Fruit fly (Drosophila melanogaster) whole organism, embryonic: ENCODE data around the gene eIF4A.
A peak's percentile ranks its signal among the peaks of the same experiment; 100 is the strongest.

ENCODE experiments used
- Aef1 ChIP-seq: fragments of 200-800 bp; sonication (Bioruptor generic); IDR thresholded peaks from 3 replicates; pipeline ENCODE4 v1.3.6; 2022; ENCODE audit warnings: missing biosample characterization, missing genetic modification characterization
- CG10274 ChIP-seq: fragments of 200-800 bp; sonication (Bioruptor generic); optimal IDR thresholded peaks from 3 replicates; lab custom pipeline; 2017; ENCODE audit warnings: missing biosample characterization, mild to moderate bottlenecking, missing genetic modification characterization
- CG13775 ChIP-seq: fragments of 200-800 bp; sonication (Bioruptor generic); optimal IDR thresholded peaks from 3 replicates; lab custom pipeline; 2017; ENCODE audit warnings: missing biosample characterization, mild to moderate bottlenecking, missing genetic modification characterization
- CG15696 ChIP-seq: fragments of 200-800 bp; sonication (Bioruptor generic); optimal IDR thresholded peaks from 2 replicates; lab custom pipeline; 2019; ENCODE audit warnings: missing biosample characterization, mild to moderate bottlenecking, missing genetic modification characterization, moderate library complexity
- CG18476 ChIP-seq: fragments of 200-800 bp; sonication (Bioruptor generic); optimal IDR thresholded peaks from 2 replicates; lab custom pipeline; 2016; ENCODE audit warnings: missing biosample characterization, mild to moderate bottlenecking, missing genetic modification characterization
- CG2120 ChIP-seq: fragments of 200-800 bp; sonication (Bioruptor generic); optimal IDR thresholded peaks from 3 replicates; lab custom pipeline; 2016; ENCODE audit warnings: missing biosample characterization, missing genetic modification characterization
- CG30403 ChIP-seq: fragments of 200-800 bp; sonication (Bioruptor generic); optimal IDR thresholded peaks from 3 replicates; lab custom pipeline; 2016; ENCODE audit warnings: missing biosample characterization, missing genetic modification characterization
- CG34376 ChIP-seq: fragments of 200-800 bp; sonication (Bioruptor generic); optimal IDR thresholded peaks from 2 replicates; lab custom pipeline; 2018; ENCODE audit warnings: missing biosample characterization, mild to moderate bottlenecking, missing genetic modification characterization
- CG3995 ChIP-seq: fragments of 200-800 bp; sonication (Bioruptor generic); optimal IDR thresholded peaks from 3 replicates; lab custom pipeline; 2016; ENCODE audit warnings: missing biosample characterization, missing genetic modification characterization
- CG4730 ChIP-seq: fragments of 200-800 bp; sonication (Bioruptor generic); IDR thresholded peaks from 2 replicates; pipeline ENCODE4 v1.3.6; 2022; ENCODE audit warnings: missing biosample characterization, missing genetic modification characterization
- CG4820 ChIP-seq: fragments of 200-800 bp; sonication (Bioruptor generic); optimal IDR thresholded peaks from 3 replicates; lab custom pipeline; 2016; ENCODE audit warnings: missing biosample characterization, missing genetic modification characterization
- CG5180 ChIP-seq: fragments of 200-800 bp; sonication (Bioruptor generic); optimal IDR thresholded peaks from 3 replicates; lab custom pipeline; 2017; ENCODE audit warnings: missing biosample characterization, missing genetic modification characterization, mild to moderate bottlenecking, moderate library complexity, missing genetic modification reagents
- CG7786 ChIP-seq: fragments of 200-800 bp; sonication (Bioruptor generic); optimal IDR thresholded peaks from 2 replicates; lab custom pipeline; 2016; ENCODE audit warnings: missing biosample characterization, missing genetic modification characterization
- CG8290 ChIP-seq, 3 experiments: fragments of 200-800 bp; sonication (Bioruptor generic); optimal IDR thresholded peaks; 2 replicates each; lab custom pipeline; 2016 to 2019; ENCODE audit warnings: missing biosample characterization in 3 of 3, missing genetic modification characterization in 3 of 3, mild to moderate bottlenecking in 2 of 3, moderate library complexity in 1 of 3
- CTCF ChIP-seq: fragments of 200-800 bp; sonication (Bioruptor generic); optimal IDR thresholded peaks from 2 replicates; lab custom pipeline; 2017; ENCODE audit warnings: missing biosample characterization, mild to moderate bottlenecking, missing genetic modification characterization, moderate library complexity
- CrebB ChIP-seq: fragments of 200-800 bp; sonication (Bioruptor generic); optimal IDR thresholded peaks from 3 replicates; lab custom pipeline; 2018; ENCODE audit warnings: missing biosample characterization, mild to moderate bottlenecking, missing genetic modification characterization
- D19B ChIP-seq: fragments of 200-800 bp; sonication (Bioruptor generic); optimal IDR thresholded peaks from 2 replicates; lab custom pipeline; 2017; ENCODE audit warnings: missing biosample characterization, mild to moderate bottlenecking, missing genetic modification characterization
- Dp ChIP-seq: fragments of 200-800 bp; sonication (Bioruptor generic); optimal IDR thresholded peaks from 2 replicates; lab custom pipeline; 2018; ENCODE audit warnings: missing biosample characterization, mild to moderate bottlenecking, missing genetic modification characterization, moderate library complexity
- Ets97D ChIP-seq: fragments of 200-800 bp; sonication (Bioruptor generic); optimal IDR thresholded peaks from 3 replicates; lab custom pipeline; 2016; ENCODE audit warnings: missing biosample characterization, missing genetic modification characterization
- Fer3 ChIP-seq: fragments of 200-800 bp; sonication (Bioruptor generic); optimal IDR thresholded peaks from 2 replicates; lab custom pipeline; 2018; ENCODE audit warnings: missing biosample characterization, mild to moderate bottlenecking, missing genetic modification characterization, moderate library complexity
- Hand ChIP-seq: fragments of 200-800 bp; sonication (Bioruptor generic); optimal IDR thresholded peaks from 2 replicates; lab custom pipeline; 2017; ENCODE audit warnings: mild to moderate bottlenecking, missing biosample characterization, missing genetic modification reagents, missing genetic modification characterization
- Hmr ChIP-seq: fragments of 200-800 bp; sonication (Bioruptor generic); optimal IDR thresholded peaks from 3 replicates; lab custom pipeline; 2017; ENCODE audit warnings: mild to moderate bottlenecking, missing biosample characterization, missing genetic modification reagents, missing genetic modification characterization
- Mad ChIP-seq: fragments of 200-800 bp; sonication (Bioruptor generic); optimal IDR thresholded peaks from 2 replicates; lab custom pipeline; 2016; ENCODE audit warnings: missing biosample characterization, missing genetic modification characterization
- Rx ChIP-seq: fragments of 200-800 bp; sonication (Bioruptor generic); IDR thresholded peaks from 2 replicates; pipeline ENCODE4 v1.3.6; 2022; ENCODE audit warnings: missing biosample characterization, missing genetic modification characterization
- Trl ChIP-seq, 3 experiments: fragments of >200 bp in 2 of 3; fragments of 200-800 bp in 1 of 3; sonication (Bioruptor generic) in 1 of 3; optimal IDR thresholded peaks; 2 replicates in 1 of 3; 3 replicates in 2 of 3; lab custom pipeline; 2016 to 2017; ENCODE audit warnings: missing biosample characterization in 1 of 3, missing genetic modification characterization in 1 of 3
- bsh ChIP-seq, 2 experiments: fragments of 200-800 bp; sonication (Bioruptor generic); optimal IDR thresholded peaks; 2 replicates each; lab custom pipeline; 2017 to 2018; ENCODE audit warnings: mild to moderate bottlenecking in 2 of 2, missing biosample characterization in 2 of 2, missing genetic modification characterization in 2 of 2, moderate library complexity in 1 of 2
- crc ChIP-seq: fragments of 200-800 bp; sonication (Bioruptor generic); optimal IDR thresholded peaks from 2 replicates; lab custom pipeline; 2016; ENCODE audit warnings: missing biosample characterization, missing genetic modification characterization
- dpn ChIP-seq, 2 experiments: fragments of 200-800 bp; sonication (Bioruptor generic); optimal IDR thresholded peaks; 3 replicates each; lab custom pipeline; 2016; ENCODE audit warnings: missing biosample characterization in 2 of 2, missing genetic modification characterization in 2 of 2
- emc ChIP-seq: fragments of 200-800 bp; sonication (Bioruptor generic); optimal IDR thresholded peaks from 2 replicates; lab custom pipeline; 2016; ENCODE audit warnings: missing biosample characterization, missing genetic modification characterization
- en ChIP-seq: fragments of 200-800 bp; sonication (Bioruptor generic); optimal IDR thresholded peaks from 2 replicates; lab custom pipeline; 2016; ENCODE audit warnings: missing biosample characterization, missing genetic modification characterization
- gfzf ChIP-seq: fragments of 200-800 bp; sonication (Bioruptor generic); optimal IDR thresholded peaks from 2 replicates; lab custom pipeline; 2016; ENCODE audit warnings: missing biosample characterization, mild to moderate bottlenecking, missing genetic modification characterization, moderate library complexity
- gt ChIP-seq: fragments of 200-800 bp; sonication (Bioruptor generic); IDR thresholded peaks from 2 replicates; pipeline ENCODE4 v1.3.6; 2022; ENCODE audit warnings: missing biosample characterization, missing genetic modification characterization
- jing ChIP-seq: fragments of 200-800 bp; sonication (Bioruptor generic); optimal IDR thresholded peaks from 2 replicates; lab custom pipeline; 2018; ENCODE audit warnings: missing biosample characterization, mild to moderate bottlenecking, missing genetic modification characterization
- luna ChIP-seq: fragments of 200-800 bp; sonication (Bioruptor generic); optimal IDR thresholded peaks from 2 replicates; lab custom pipeline; 2016; ENCODE audit warnings: missing biosample characterization, missing genetic modification characterization
- nmo ChIP-seq: fragments of 200-800 bp; sonication (Bioruptor generic); optimal IDR thresholded peaks from 2 replicates; lab custom pipeline; 2018; ENCODE audit warnings: missing biosample characterization, mild to moderate bottlenecking, missing genetic modification characterization, moderate library complexity
- org-1 ChIP-seq: fragments of 200-800 bp; sonication (Bioruptor generic); optimal IDR thresholded peaks from 2 replicates; lab custom pipeline; 2017; ENCODE audit warnings: missing biosample characterization, missing genetic modification characterization
- pfk ChIP-seq: fragments of 200-800 bp; sonication (Bioruptor generic); optimal IDR thresholded peaks from 2 replicates; lab custom pipeline; 2018; ENCODE audit warnings: missing biosample characterization, mild to moderate bottlenecking, missing genetic modification characterization, moderate library complexity
- repo ChIP-seq: fragments of 200-800 bp; sonication (Bioruptor generic); optimal IDR thresholded peaks from 2 replicates; lab custom pipeline; 2016; ENCODE audit warnings: missing biosample characterization, missing genetic modification characterization
- sna ChIP-seq: fragments of 200-800 bp; sonication (Bioruptor generic); IDR thresholded peaks from 2 replicates; pipeline ENCODE4 v1.3.6; 2022; ENCODE audit warnings: missing biosample characterization, missing genetic modification characterization; ENCODE audit not compliant: partially characterized antibody
- ttk ChIP-seq: fragments of 200-800 bp; sonication (Bioruptor generic); IDR thresholded peaks from 2 replicates; pipeline ENCODE4 v2.1.2; 2022; ENCODE audit warnings: missing biosample characterization, missing genetic modification characterization
- tup ChIP-seq: fragments of 200-800 bp; sonication (Bioruptor generic); optimal IDR thresholded peaks from 2 replicates; lab custom pipeline; 2016; ENCODE audit warnings: missing biosample characterization, mild to moderate bottlenecking, missing genetic modification characterization, moderate library complexity
- wor ChIP-seq: fragments of 200-800 bp; sonication (Bioruptor generic); IDR thresholded peaks from 2 replicates; pipeline ENCODE4 v1.3.6; 2022; ENCODE audit warnings: missing biosample characterization, missing genetic modification characterization

eIF4A gene

dm6 chr2L:5980862-5981432 is 617 bp upstream of the eIF4A start, which contains the start of gene chic (continued):
- TF ChIP-seq crc (GFP tag; lab: Kevin White, UChicago): peak; percentile 6
- TF ChIP-seq Dp (GFP tag; lab: Kevin White, UChicago): peak; percentile 45
- peak; percentile 52 for TF ChIP-seq CrebB (tag; lab: Kevin White, UChicago)
- TF ChIP-seq repo (GFP tag; lab: Kevin White, UChicago): peak; percentile 2
- TF ChIP-seq D19B (GFP tag; lab: Kevin White, UChicago): no peak
- TF ChIP-seq CG30403 (GFP tag; lab: Kevin White, UChicago): peak; percentile 6
- peak; percentile 23 for TF ChIP-seq Ets97D (GFP tag; lab: Kevin White, UChicago)
- peak in 1 of 2 experiments; percentile 19 for TF ChIP-seq bsh (GFP tag; optimal IDR thresholded peaks at IDR 0.05; lab: Kevin White, UChicago)
- peak; percentile 68 for TF ChIP-seq gfzf
- TF ChIP-seq org-1 (GFP tag; lab: Kevin White, UChicago): peak; percentile 5
- no peak for TF ChIP-seq gt (GFP tag; lab: Robert Waterston, UW)
- no peak for TF ChIP-seq CG5180 (GFP tag; lab: Kevin White, UChicago)
- no peak for TF ChIP-seq sna (GFP tag; lab: Robert Waterston, UW)
- TF ChIP-seq Mad (GFP tag; lab: Kevin White, UChicago): no peak
- TF ChIP-seq ttk (GFP tag; lab: Robert Waterston, UW): no peak
- TF ChIP-seq CG18476 (GFP tag; lab: Kevin White, UChicago): peak; percentile 11
- TF ChIP-seq CG4730: no peak
- TF ChIP-seq CG10274 (GFP tag; lab: Kevin White, UChicago): no peak
- no peak for TF ChIP-seq CG8290 (GFP tag; optimal IDR thresholded peaks at IDR 0.05; lab: Kevin White, UChicago)
- peak in 1 of 2 experiments; percentile 75 for TF ChIP-seq CG8290 (tag; optimal IDR thresholded peaks at IDR 0.05; lab: Kevin White, UChicago)
- TF ChIP-seq emc (GFP tag; lab: Kevin White, UChicago): peak; percentile 23
- peak; percentile 27 for TF ChIP-seq Fer3 (tag; lab: Kevin White, UChicago)
- TF ChIP-seq Rx: no peak
- TF ChIP-seq pfk (GFP tag; lab: Kevin White, UChicago): peak; percentile 29
- no peak for TF ChIP-seq luna
- no peak for TF ChIP-seq CG15696 (tag; lab: Kevin White, UChicago)
- peak; percentile 18 for TF ChIP-seq Hand
- TF ChIP-seq CG3995: peak; percentile 90
- TF ChIP-seq jing (GFP tag; lab: Kevin White, UChicago): no peak
- TF ChIP-seq CG13775 (GFP tag; lab: Kevin White, UChicago): no peak
- TF ChIP-seq CG7786 (GFP tag; lab: Kevin White, UChicago): peak; percentile 34
- peak; percentile 34 for TF ChIP-seq Hmr (GFP tag; lab: Kevin White, UChicago)
- TF ChIP-seq en (GFP tag; lab: Kevin White, UChicago): peak; percentile 10
- TF ChIP-seq nmo (GFP tag; lab: Kevin White, UChicago): no peak
- no peak for TF ChIP-seq Trl (optimal IDR thresholded peaks at IDR 0.05; lab: Kevin White, UChicago)
- TF ChIP-seq Trl (GFP tag; optimal IDR thresholded peaks at IDR 0.05; lab: Kevin White, UChicago): peak; percentile 31
- TF ChIP-seq CG34376: no peak
- TF ChIP-seq CG4820 (GFP tag; lab: Kevin White, UChicago): peak; percentile 5
- peak; percentile 40 for TF ChIP-seq CG2120
- TF ChIP-seq dpn (GFP tag; optimal IDR thresholded peaks at IDR 0.05; lab: Kevin White, UChicago): no peak
- TF ChIP-seq wor (GFP tag; lab: Robert Waterston, UW): no peak
- TF ChIP-seq tup: no peak
- TF ChIP-seq Aef1: no peak
- no peak for TF ChIP-seq CTCF (GFP tag; lab: Kevin White, UChicago)
